Worm (Caenorhabditis elegans) whole organism, L3 larva: ENCODE results near the gene F41E6.12.

Experiments
- R02D3.7 ChIP-seq: fragments of 150-350 bp; optimal IDR thresholded peaks from 2 replicates; lab custom pipeline; 2014; ENCODE audit warnings: missing biosample characterization, missing genetic modification characterization
- aly-2 ChIP-seq: fragments of 150-350 bp; optimal IDR thresholded peaks from 2 replicates; lab custom pipeline; 2014; ENCODE audit warnings: missing biosample characterization, missing genetic modification characterization
- ama-1 ChIP-seq: fragments of 150-350 bp; optimal IDR thresholded peaks from 2 replicates; lab custom pipeline; 2018
- ceh-28 ChIP-seq: fragments of 150-350 bp; optimal IDR thresholded peaks from 2 replicates; lab custom pipeline; 2014; ENCODE audit warnings: missing biosample characterization, missing genetic modification reagents, missing genetic modification characterization
- ceh-9 ChIP-seq: sonication (generic microtip); optimal IDR thresholded peaks from 2 replicates; lab custom pipeline; 2018; ENCODE audit warnings: missing biosample characterization, missing genetic modification characterization
- daf-12 ChIP-seq: fragments of 150-350 bp; optimal IDR thresholded peaks from 2 replicates; lab custom pipeline; 2014; ENCODE audit warnings: missing biosample characterization, missing genetic modification reagents, missing genetic modification characterization
- egl-27 ChIP-seq: sonication (generic microtip); optimal IDR thresholded peaks from 4 replicates; lab custom pipeline; 2017; ENCODE audit warnings: missing biosample characterization, missing genetic modification reagents, missing genetic modification characterization
- egl-5 ChIP-seq: fragments of 150-350 bp; optimal IDR thresholded peaks from 2 replicates; lab custom pipeline; 2017; ENCODE audit warnings: missing biosample characterization, missing genetic modification reagents, missing genetic modification characterization, inconsistent platforms
- elt-1 ChIP-seq: fragments of 150-350 bp; optimal IDR thresholded peaks from 2 replicates; lab custom pipeline; 2014; ENCODE audit warnings: missing biosample characterization, missing genetic modification characterization
- elt-2 ChIP-seq: sonication (generic microtip); optimal IDR thresholded peaks from 2 replicates; lab custom pipeline; 2016; ENCODE audit warnings: missing genetic modification reagents, mild to moderate bottlenecking, missing genetic modification characterization, missing compliant biosample characterization
- elt-3 ChIP-seq, 3 experiments: fragments of 150-350 bp in 1 of 3; sonication (generic microtip) in 2 of 3; optimal IDR thresholded peaks; 2 replicates in 2 of 3; 4 replicates in 1 of 3; lab custom pipeline; 2014 to 2017; ENCODE audit warnings: missing biosample characterization in 3 of 3, missing genetic modification characterization in 3 of 3
- eor-1 ChIP-seq, 2 experiments: fragments of 150-350 bp; optimal IDR thresholded peaks; 2 replicates each; lab custom pipeline; 2014 to 2018; ENCODE audit warnings: missing biosample characterization in 2 of 2, missing genetic modification characterization in 2 of 2
- fkh-2 ChIP-seq: fragments of 150-350 bp; optimal IDR thresholded peaks from 2 replicates; lab custom pipeline; 2014; ENCODE audit warnings: missing biosample characterization, missing genetic modification reagents, missing genetic modification characterization
- fos-1 ChIP-seq: fragments of 150-350 bp; optimal IDR thresholded peaks from 2 replicates; lab custom pipeline; 2014; ENCODE audit warnings: missing biosample characterization, missing genetic modification characterization
- hmg-11 ChIP-seq: sonication (generic microtip); optimal IDR thresholded peaks from 2 replicates; lab custom pipeline; 2016; ENCODE audit warnings: missing genetic modification characterization, missing compliant biosample characterization
- jun-1 ChIP-seq: fragments of 150-350 bp; optimal IDR thresholded peaks from 2 replicates; lab custom pipeline; 2014; ENCODE audit warnings: missing biosample characterization, missing genetic modification reagents, missing genetic modification characterization
- lin-15B ChIP-seq: fragments of 150-350 bp; optimal IDR thresholded peaks from 2 replicates; lab custom pipeline; 2014; ENCODE audit warnings: missing biosample characterization, missing genetic modification characterization
- lin-39 ChIP-seq: fragments of 150-350 bp; optimal IDR thresholded peaks from 2 replicates; lab custom pipeline; 2018; ENCODE audit warnings: missing biosample characterization, missing genetic modification reagents, missing genetic modification characterization
- lsy-12 ChIP-seq: sonication (generic microtip); optimal IDR thresholded peaks from 2 replicates; lab custom pipeline; 2016; ENCODE audit warnings: mild to moderate bottlenecking, missing genetic modification characterization, missing compliant biosample characterization
- mdl-1 ChIP-seq: fragments of 150-350 bp; optimal IDR thresholded peaks from 2 replicates; lab custom pipeline; 2014; ENCODE audit warnings: missing biosample characterization, missing genetic modification characterization
- mml-1 ChIP-seq: fragments of 150-350 bp; sonication (generic microtip); optimal IDR thresholded peaks from 3 replicates; lab custom pipeline; 2014; ENCODE audit warnings: missing biosample characterization, missing genetic modification characterization
- nfya-1 ChIP-seq: sonication (generic microtip); optimal IDR thresholded peaks from 2 replicates; lab custom pipeline; 2017; ENCODE audit warnings: missing genetic modification characterization, mild to moderate bottlenecking, missing compliant biosample characterization, antibody characterized with exemption, moderate library complexity; ENCODE audit not compliant: insufficient read depth
- nhr-11 ChIP-seq: fragments of 150-350 bp; optimal IDR thresholded peaks from 2 replicates; lab custom pipeline; 2014; ENCODE audit warnings: missing biosample characterization, missing genetic modification characterization
- nhr-12 ChIP-seq: fragments of 150-350 bp; optimal IDR thresholded peaks from 2 replicates; lab custom pipeline; 2014; ENCODE audit warnings: missing biosample characterization, missing genetic modification characterization
- nhr-23 ChIP-seq: fragments of 150-350 bp; optimal IDR thresholded peaks from 2 replicates; lab custom pipeline; 2014; ENCODE audit warnings: missing biosample characterization, missing genetic modification reagents, missing genetic modification characterization
- nhr-25 ChIP-seq: sonication (generic microtip); optimal IDR thresholded peaks from 2 replicates; lab custom pipeline; 2017; ENCODE audit warnings: missing biosample characterization, missing genetic modification characterization
- nhr-28 ChIP-seq: fragments of 150-350 bp; optimal IDR thresholded peaks from 2 replicates; lab custom pipeline; 2014; ENCODE audit warnings: missing biosample characterization, missing genetic modification characterization
- nhr-43 ChIP-seq: sonication (generic microtip); optimal IDR thresholded peaks from 2 replicates; lab custom pipeline; 2016; ENCODE audit warnings: mild to moderate bottlenecking, missing genetic modification characterization, missing compliant biosample characterization; ENCODE audit not compliant: poor library complexity, severe bottlenecking
- nhr-76 ChIP-seq: fragments of 150-350 bp; sonication (generic microtip); optimal IDR thresholded peaks from 5 replicates; lab custom pipeline; 2014; ENCODE audit warnings: missing biosample characterization, missing genetic modification characterization
- nhr-77 ChIP-seq: fragments of 150-350 bp; optimal IDR thresholded peaks from 2 replicates; lab custom pipeline; 2014; ENCODE audit warnings: missing biosample characterization, missing genetic modification characterization
- pha-4 ChIP-seq: fragments of 150-350 bp; optimal IDR thresholded peaks from 2 replicates; lab custom pipeline; 2014; ENCODE audit warnings: missing biosample characterization, missing genetic modification reagents, missing genetic modification characterization
- pqm-1 ChIP-seq: fragments of 150-350 bp; optimal IDR thresholded peaks from 2 replicates; lab custom pipeline; 2017; ENCODE audit warnings: missing biosample characterization, missing genetic modification characterization, inconsistent platforms
- sea-2 ChIP-seq: fragments of 150-350 bp; sonication (generic microtip); optimal IDR thresholded peaks from 4 replicates; lab custom pipeline; 2014; ENCODE audit warnings: missing biosample characterization, missing genetic modification reagents, missing genetic modification characterization
- snpc-4 ChIP-seq: fragments of 150-350 bp; optimal IDR thresholded peaks from 2 replicates; lab custom pipeline; 2014; ENCODE audit warnings: missing biosample characterization, missing genetic modification characterization
- tbx-2 ChIP-seq: sonication (generic microtip); optimal IDR thresholded peaks from 2 replicates; lab custom pipeline; 2016; ENCODE audit warnings: mild to moderate bottlenecking, missing genetic modification characterization, missing compliant biosample characterization
- unc-39 ChIP-seq: sonication (generic microtip); optimal IDR thresholded peaks from 4 replicates; lab custom pipeline; 2017; ENCODE audit warnings: missing biosample characterization, missing genetic modification characterization
- unc-62 ChIP-seq: fragments of 150-350 bp; sonication (generic microtip); optimal IDR thresholded peaks from 4 replicates; lab custom pipeline; 2014; ENCODE audit warnings: missing biosample characterization, missing genetic modification reagents, missing genetic modification characterization
- zag-1 ChIP-seq: fragments of 150-350 bp; optimal IDR thresholded peaks from 2 replicates; lab custom pipeline; 2014; ENCODE audit warnings: missing biosample characterization, missing genetic modification characterization
- ztf-4 ChIP-seq: fragments of 150-350 bp; optimal IDR thresholded peaks from 2 replicates; lab custom pipeline; 2014; ENCODE audit warnings: missing biosample characterization, missing genetic modification characterization

F41E6.12 gene

DNA sequence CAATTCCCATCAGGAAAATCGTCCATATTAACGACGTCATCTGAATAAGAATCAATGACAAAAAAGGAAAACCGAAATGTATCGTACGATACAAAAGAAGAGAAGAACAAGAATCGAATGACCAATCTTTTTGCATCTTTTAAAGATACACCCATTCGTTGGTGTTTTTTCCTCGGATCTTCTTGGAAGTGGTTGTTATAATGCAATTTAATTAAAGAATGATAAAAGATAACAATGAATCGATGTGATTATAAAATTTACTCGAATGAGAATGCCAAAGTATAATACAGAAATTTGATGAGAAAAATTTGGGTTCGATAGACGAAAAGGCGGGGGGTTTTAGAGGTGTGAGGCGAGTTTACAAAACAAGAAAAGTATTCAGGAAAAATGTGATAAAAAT lies at the start of gene F41E6.12:
F41E6.12 (minus strand) TSS at position 101 of the 400 bp plus-strand sequence.
- TF ChIP-seq fos-1 (tag; lab: Kevin White, UChicago) (no peak), nhr-23 (tag; lab: Kevin White, UChicago) (peak; percentile 20)

DNA sequence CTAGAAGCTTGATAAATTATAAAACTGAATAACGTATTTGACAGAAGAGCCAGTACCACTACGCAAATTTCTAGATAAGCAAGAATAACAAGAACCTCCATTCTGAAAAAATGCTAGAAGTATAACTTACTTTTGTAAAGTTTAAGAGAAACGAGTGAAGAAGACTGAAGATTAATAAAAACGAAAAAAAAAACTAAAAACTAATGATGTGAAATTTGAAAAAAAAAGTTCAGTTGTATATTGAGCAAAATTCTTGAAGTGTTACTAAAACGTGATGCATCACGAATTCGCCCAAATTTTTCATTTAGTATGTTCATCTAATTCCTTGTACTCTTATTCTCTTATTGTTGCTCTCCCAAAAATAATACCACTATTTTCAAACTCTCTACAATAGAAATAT lies 48.3 kb upstream of the F41E6.12 start, which contains the start of gene ZC190.6:
ZC190.6 (minus strand) TSS at position 101 of the 400 bp plus-strand sequence.
- TF ChIP-seq nhr-28 (tag; lab: Kevin White, UChicago) = no peak
- no peak for TF ChIP-seq unc-39
- no peak for TF ChIP-seq unc-62 (GFP tag; lab: Kevin White, UChicago)

DNA sequence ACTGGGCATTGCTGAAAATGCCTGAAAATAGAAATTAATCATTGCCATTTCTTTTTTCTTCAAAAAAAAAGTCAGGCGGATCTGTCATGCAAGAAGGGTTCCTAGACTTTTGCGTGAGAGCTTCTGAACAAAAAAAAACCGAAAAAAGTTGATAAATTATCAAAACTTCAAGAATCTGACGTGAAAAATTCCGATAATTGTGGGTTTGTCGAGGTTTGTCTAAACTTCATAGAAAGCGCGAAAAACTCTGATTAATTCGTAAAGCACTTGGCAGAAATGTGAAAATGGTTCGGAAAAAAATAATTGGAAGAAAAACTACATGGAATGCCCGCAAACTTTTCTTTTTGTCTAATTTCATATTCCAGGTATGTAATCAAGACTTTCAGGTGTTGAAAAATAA lies 44.6 kb upstream of the F41E6.12 start, which contains the start of gene ZC190.5:
ZC190.5 (minus strand) TSS at position 101 of the 400 bp plus-strand sequence.
- no peak for TF ChIP-seq fkh-2
- no peak for TF ChIP-seq pqm-1 (tag; lab: Kevin White, UChicago)
- TF ChIP-seq nhr-76 = no peak
- no peak for TF ChIP-seq hmg-11

DNA sequence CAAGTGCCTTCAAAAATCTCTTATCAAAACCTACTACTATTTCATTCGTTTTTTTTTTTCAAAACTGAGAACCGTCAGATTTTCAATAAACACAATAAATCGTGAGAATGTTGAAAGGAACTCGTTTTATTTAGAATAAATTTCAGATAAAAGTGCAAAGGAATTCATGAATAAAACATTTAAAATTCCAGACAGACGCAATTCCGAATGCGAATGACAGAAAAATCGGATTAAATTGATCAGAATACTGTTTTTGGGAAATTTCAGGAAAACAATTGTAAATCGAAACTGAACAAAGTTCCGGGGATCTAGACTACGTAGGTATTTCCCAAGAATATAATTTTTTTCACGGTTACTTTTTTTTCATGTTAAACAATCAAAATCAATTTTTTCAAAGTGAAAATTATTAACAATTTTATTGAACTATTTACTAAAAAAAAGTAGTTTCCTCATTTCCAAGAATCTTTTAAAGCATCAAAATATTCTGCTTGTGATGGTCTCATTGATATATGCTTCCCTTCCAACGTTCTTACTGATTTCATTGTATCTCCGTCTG lies 42.7 kb upstream of the F41E6.12 start:
- TF ChIP-seq egl-5 (tag; lab: Kevin White, UChicago) = no peak
- no peak for TF ChIP-seq nhr-28 (tag; lab: Kevin White, UChicago)
- TF ChIP-seq elt-2 (tag; lab: Kevin White, UChicago) = no peak
- TF ChIP-seq ztf-4 (tag; lab: Kevin White, UChicago) = no peak
- no peak for TF ChIP-seq unc-62 (GFP tag; lab: Kevin White, UChicago)
- no peak for TF ChIP-seq lin-39
- no peak for TF ChIP-seq eor-1 (tag; optimal IDR thresholded peaks at IDR 0.05; lab: Kevin White, UChicago)
- TF ChIP-seq nhr-11 = no peak
- no peak for TF ChIP-seq daf-12
- peak; percentile 70 for TF ChIP-seq nhr-77
- TF ChIP-seq pha-4 (tag; lab: Kevin White, UChicago) = no peak
- TF ChIP-seq mml-1 (tag; lab: Kevin White, UChicago) = no peak
- TF ChIP-seq nhr-43 = no peak
- TF ChIP-seq tbx-2 = no peak
- no peak for TF ChIP-seq jun-1 (tag; lab: Kevin White, UChicago)
- no peak for TF ChIP-seq lin-15B (tag; lab: Kevin White, UChicago)
- TF ChIP-seq nhr-76 = peak; percentile 29
- TF ChIP-seq nhr-25 = no peak
- no peak for TF ChIP-seq elt-3 (tag; optimal IDR thresholded peaks at IDR 0.05; lab: Kevin White, UChicago)
- no peak for TF ChIP-seq snpc-4 (tag; lab: Kevin White, UChicago)
- no peak for TF ChIP-seq ceh-28 (tag; lab: Kevin White, UChicago)
- TF ChIP-seq fkh-2 = no peak
- no peak for TF ChIP-seq egl-27
- TF ChIP-seq R02D3.7 (tag; lab: Kevin White, UChicago) = peak; percentile 5
- TF ChIP-seq nhr-12 (tag; lab: Kevin White, UChicago) = no peak
- TF ChIP-seq ceh-9 = no peak
- no peak for TF ChIP-seq nfya-1
- no peak for TF ChIP-seq mdl-1
- TF ChIP-seq pqm-1 (tag; lab: Kevin White, UChicago) = no peak
- no peak for TF ChIP-seq zag-1 (tag; lab: Kevin White, UChicago)
- TF ChIP-seq aly-2 (tag; lab: Kevin White, UChicago) = peak; percentile 87
- no peak for TF ChIP-seq unc-39
- no peak for TF ChIP-seq ama-1 (lab: Kevin White, UChicago)

DNA sequence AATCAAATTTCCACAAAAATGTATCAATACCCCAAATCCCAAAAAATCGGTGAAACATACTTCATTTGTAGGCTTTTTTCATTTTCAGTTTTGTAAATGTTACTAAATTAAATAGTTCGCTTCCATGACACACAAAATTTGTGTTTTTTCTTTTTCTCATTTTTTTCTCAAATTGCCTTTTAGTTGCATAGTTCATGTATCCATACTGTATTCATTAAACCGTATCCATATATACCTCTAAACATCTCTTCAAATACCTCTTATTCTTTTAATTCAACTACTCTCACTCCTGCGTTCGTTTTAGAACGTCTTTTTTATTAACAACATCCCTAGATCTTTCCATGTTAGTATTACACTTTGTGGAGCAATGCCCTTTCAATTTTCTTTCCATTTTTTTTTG lies 41.8 kb upstream of the F41E6.12 start:
- TF ChIP-seq lin-15B (tag; lab: Kevin White, UChicago) (no peak), lsy-12 (tag; lab: Kevin White, UChicago) (no peak), aly-2 (tag; lab: Kevin White, UChicago) (no peak), nhr-28 (tag; lab: Kevin White, UChicago) (no peak), tbx-2 (no peak), ceh-28 (tag; lab: Kevin White, UChicago) (no peak), sea-2 (no peak), elt-1 (tag; lab: Kevin White, UChicago) (no peak), mml-1 (tag; lab: Kevin White, UChicago) (no peak), unc-62 (GFP tag; lab: Kevin White, UChicago) (no peak), zag-1 (tag; lab: Kevin White, UChicago) (no peak), nfya-1 (no peak), ceh-9 (no peak), snpc-4 (tag; lab: Kevin White, UChicago) (no peak), ama-1 (lab: Kevin White, UChicago) (no peak), nhr-12 (tag; lab: Kevin White, UChicago) (no peak), pha-4 (tag; lab: Kevin White, UChicago) (no peak), nhr-23 (tag; lab: Kevin White, UChicago) (no peak), nhr-77 (no peak)
